Worm (Caenorhabditis elegans) whole organism, L2 larva: ENCODE measurements around the gene cul-5.

Source experiments
- ama-1 ChIP-seq: fragments of 150-350 bp; optimal IDR thresholded peaks from 2 replicates; lab custom pipeline; 2018; ENCODE audit warnings: inconsistent platforms
- elt-3 ChIP-seq: sonication (generic microtip); optimal IDR thresholded peaks from 2 replicates; lab custom pipeline; 2017; ENCODE audit warnings: missing biosample characterization, missing genetic modification characterization
- fos-1 ChIP-seq: fragments of 150-350 bp; optimal IDR thresholded peaks from 2 replicates; lab custom pipeline; 2014; ENCODE audit warnings: missing biosample characterization, missing genetic modification characterization
- mdl-1 ChIP-seq, 2 experiments: fragments of 150-350 bp in 1 of 2; sonication (generic microtip) in 1 of 2; optimal IDR thresholded peaks; 2 replicates each; lab custom pipeline; 2017; ENCODE audit warnings: missing biosample characterization in 2 of 2, missing genetic modification characterization in 2 of 2
- nhr-23 ChIP-seq: fragments of 150-350 bp; optimal IDR thresholded peaks from 2 replicates; lab custom pipeline; 2014; ENCODE audit warnings: missing biosample characterization, missing genetic modification reagents, missing genetic modification characterization
- skn-1 ChIP-seq: sonication (generic microtip); optimal IDR thresholded peaks from 2 replicates; lab custom pipeline; 2017; ENCODE audit warnings: missing biosample characterization, missing genetic modification characterization
- unc-39 ChIP-seq: fragments of 150-350 bp; optimal IDR thresholded peaks from 2 replicates; lab custom pipeline; 2014; ENCODE audit warnings: missing biosample characterization, missing genetic modification characterization
- zag-1 ChIP-seq: fragments of 150-350 bp; optimal IDR thresholded peaks from 2 replicates; lab custom pipeline; 2014; ENCODE audit warnings: missing biosample characterization, missing genetic modification characterization

- TF ChIP-seq unc-39 (tag; lab: Kevin White, UChicago) (no peak), elt-3 (tag; lab: Kevin White, UChicago) (no peak), nhr-23 (tag; lab: Kevin White, UChicago) (no peak), ama-1 (lab: Kevin White, UChicago) (no peak), zag-1 (tag; lab: Kevin White, UChicago) (no peak), fos-1 (no peak), skn-1 (tag; lab: Kevin White, UChicago) (no peak), mdl-1 (tag; optimal IDR thresholded peaks at IDR 0.05; lab: Kevin White, UChicago) (no peak)
Measured at ce11 chrV:10173653-10174052, 5.7 kb upstream of the cul-5 start, which contains the start of gene egl-3.
